Worm (Caenorhabditis elegans) whole organism, L2 larva: ENCODE results near the gene algn-9.

ENCODE experiments used
- lin-11 ChIP-seq: fragments of 150-350 bp; sonication (generic microtip); optimal IDR thresholded peaks from 2 replicates; lab custom pipeline; 2014; ENCODE audit warnings: missing biosample characterization, missing genetic modification characterization, inconsistent platforms, mixed read lengths
- nhr-10 ChIP-seq: sonication (generic microtip); optimal IDR thresholded peaks from 2 replicates; lab custom pipeline; 2017; ENCODE audit warnings: missing biosample characterization, missing genetic modification characterization
- nhr-25 ChIP-seq: fragments of 150-350 bp; sonication (generic microtip); optimal IDR thresholded peaks from 3 replicates; lab custom pipeline; 2014; ENCODE audit warnings: missing biosample characterization, missing genetic modification characterization
- unc-62 ChIP-seq: fragments of 150-350 bp; optimal IDR thresholded peaks from 2 replicates; lab custom pipeline; 2014; ENCODE audit warnings: missing biosample characterization, missing genetic modification reagents, missing genetic modification characterization

ce11 chrII:10544374-10544908 is 39.7 kb upstream of the algn-9 start:
- TF ChIP-seq nhr-25 (no peak), unc-62 (GFP tag; lab: Kevin White, UChicago) (no peak), lin-11 (peak; percentile 11), nhr-10 (tag; lab: Kevin White, UChicago) (no peak)
